Worm (Caenorhabditis elegans) whole organism, late embryonic: Measurements from ENCODE around the gene C49A9.2.

Source experiments
- C08G9.2 ChIP-seq: sonication (generic microtip); optimal IDR thresholded peaks from 2 replicates; lab custom pipeline; 2016; ENCODE audit warnings: mild to moderate bottlenecking, missing genetic modification characterization, moderate library complexity, missing compliant biosample characterization
- K02D7.2 ChIP-seq: sonication (generic microtip); optimal IDR thresholded peaks from 2 replicates; lab custom pipeline; 2017; ENCODE audit warnings: mild to moderate bottlenecking, missing genetic modification characterization, missing compliant biosample characterization
- ahr-1 ChIP-seq: sonication (generic microtip); optimal IDR thresholded peaks from 2 replicates; lab custom pipeline; 2016; ENCODE audit warnings: missing genetic modification characterization, missing compliant biosample characterization
- ama-1 ChIP-seq: fragments of 150-350 bp; optimal IDR thresholded peaks from 2 replicates; lab custom pipeline; 2014
- ceh-14 ChIP-seq: sonication (generic microtip); optimal IDR thresholded peaks from 2 replicates; lab custom pipeline; 2016; ENCODE audit warnings: missing genotype, missing genetic modification characterization, missing compliant biosample characterization
- ceh-31 ChIP-seq: sonication (generic microtip); optimal IDR thresholded peaks from 2 replicates; lab custom pipeline; 2016; ENCODE audit warnings: missing genetic modification characterization, missing compliant biosample characterization
- ceh-34 ChIP-seq: sonication (generic microtip); optimal IDR thresholded peaks from 2 replicates; lab custom pipeline; 2016; ENCODE audit warnings: mild to moderate bottlenecking, missing genetic modification characterization, missing compliant biosample characterization
- ceh-45 ChIP-seq: fragments of 200-800 bp; sonication (Bioruptor generic); IDR thresholded peaks from 2 replicates; pipeline ENCODE4 v1.3.6; 2022; ENCODE audit warnings: missing genetic modification reagents, missing genetic modification characterization, missing compliant biosample characterization
- ceh-48 ChIP-seq: sonication (generic microtip); optimal IDR thresholded peaks from 2 replicates; lab custom pipeline; 2016; ENCODE audit warnings: missing genetic modification characterization, inconsistent platforms, missing compliant biosample characterization
- ceh-9 ChIP-seq: sonication (generic microtip); optimal IDR thresholded peaks from 2 replicates; lab custom pipeline; 2016; ENCODE audit warnings: mild to moderate bottlenecking, missing genetic modification characterization, inconsistent platforms, missing compliant biosample characterization
- che-1 ChIP-seq: sonication (generic microtip); optimal IDR thresholded peaks from 2 replicates; lab custom pipeline; 2016; ENCODE audit warnings: mild to moderate bottlenecking, missing genetic modification characterization, missing compliant biosample characterization
- dmd-4 ChIP-seq: sonication (generic microtip); optimal IDR thresholded peaks from 2 replicates; lab custom pipeline; 2016; ENCODE audit warnings: borderline replicate concordance, missing genetic modification characterization, missing compliant biosample characterization
- dve-1 ChIP-seq: sonication (generic microtip); optimal IDR thresholded peaks from 2 replicates; lab custom pipeline; 2017; ENCODE audit warnings: antibody characterized with exemption, mild to moderate bottlenecking, missing genetic modification characterization, missing compliant biosample characterization
- elt-2 ChIP-seq: sonication (generic microtip); optimal IDR thresholded peaks from 2 replicates; lab custom pipeline; 2016; ENCODE audit warnings: missing genetic modification reagents, missing genetic modification characterization, missing compliant biosample characterization
- fax-1 ChIP-seq: sonication (generic microtip); optimal IDR thresholded peaks from 2 replicates; lab custom pipeline; 2016; ENCODE audit warnings: missing genotype, missing genetic modification characterization, missing compliant biosample characterization
- fkh-10 ChIP-seq: fragments of 150-350 bp; optimal IDR thresholded peaks from 2 replicates; lab custom pipeline; 2014; ENCODE audit warnings: missing biosample characterization, missing genetic modification reagents, missing genetic modification characterization
- gmeb-2 ChIP-seq: sonication (generic microtip); optimal IDR thresholded peaks from 2 replicates; lab custom pipeline; 2016; ENCODE audit warnings: missing genetic modification characterization, inconsistent platforms, missing compliant biosample characterization
- hlh-6 ChIP-seq: sonication (generic microtip); optimal IDR thresholded peaks from 2 replicates; lab custom pipeline; 2016; ENCODE audit warnings: missing genotype, missing genetic modification characterization, missing compliant biosample characterization
- madf-2 ChIP-seq: sonication (generic microtip); optimal IDR thresholded peaks from 2 replicates; lab custom pipeline; 2017; ENCODE audit warnings: missing genetic modification characterization, missing compliant biosample characterization
- nfya-1 ChIP-seq: sonication (generic microtip); optimal IDR thresholded peaks from 2 replicates; lab custom pipeline; 2017; ENCODE audit warnings: missing genetic modification characterization, mild to moderate bottlenecking, missing compliant biosample characterization, antibody characterized with exemption, moderate library complexity
- npax-4 ChIP-seq: sonication (generic microtip); optimal IDR thresholded peaks from 2 replicates; lab custom pipeline; 2016; ENCODE audit warnings: missing genetic modification characterization, missing compliant biosample characterization
- odd-2 ChIP-seq: sonication (generic microtip); optimal IDR thresholded peaks from 2 replicates; lab custom pipeline; 2017; ENCODE audit warnings: antibody characterized with exemption, mild to moderate bottlenecking, missing genetic modification characterization, missing compliant biosample characterization
- pag-3 ChIP-seq: sonication (generic microtip); optimal IDR thresholded peaks from 2 replicates; lab custom pipeline; 2016; ENCODE audit warnings: missing compliant biosample characterization, missing genetic modification characterization, borderline replicate concordance
- pat-9 ChIP-seq: fragments of 200-800 bp; sonication (Bioruptor generic); optimal IDR thresholded peaks from 2 replicates; lab custom pipeline; 2018; ENCODE audit warnings: mild to moderate bottlenecking, missing genetic modification characterization, moderate library complexity, missing compliant biosample characterization
- pax-1 ChIP-seq: fragments of 150-350 bp; optimal IDR thresholded peaks from 2 replicates; lab custom pipeline; 2014; ENCODE audit warnings: missing biosample characterization, missing genetic modification characterization
- pha-4 ChIP-seq: fragments of 150-350 bp; optimal IDR thresholded peaks from 2 replicates; lab custom pipeline; 2018; ENCODE audit warnings: missing biosample characterization, missing genetic modification reagents, missing genetic modification characterization
- pqm-1 ChIP-seq: sonication (generic microtip); optimal IDR thresholded peaks from 2 replicates; lab custom pipeline; 2016; ENCODE audit warnings: missing genetic modification characterization, missing compliant biosample characterization
- pros-1 ChIP-seq: fragments of 150-350 bp; optimal IDR thresholded peaks from 2 replicates; lab custom pipeline; 2014; ENCODE audit warnings: missing biosample characterization, missing genetic modification reagents, missing genetic modification characterization
- ref-2 ChIP-seq: sonication (generic microtip); optimal IDR thresholded peaks from 2 replicates; lab custom pipeline; 2016; ENCODE audit warnings: missing genetic modification characterization, missing compliant biosample characterization
- tbx-2 ChIP-seq: sonication (generic microtip); optimal IDR thresholded peaks from 2 replicates; lab custom pipeline; 2016; ENCODE audit warnings: missing genetic modification characterization, missing compliant biosample characterization
- unc-42 ChIP-seq: sonication (generic microtip); optimal IDR thresholded peaks from 2 replicates; lab custom pipeline; 2016; ENCODE audit warnings: missing genotype, missing genetic modification characterization, missing compliant biosample characterization
- unc-55 ChIP-seq: sonication (generic microtip); optimal IDR thresholded peaks from 2 replicates; lab custom pipeline; 2017; ENCODE audit warnings: missing biosample characterization, missing genetic modification reagents, missing genetic modification characterization
- ztf-16 ChIP-seq: sonication (generic microtip); optimal IDR thresholded peaks from 2 replicates; lab custom pipeline; 2017; ENCODE audit warnings: missing genetic modification characterization, missing compliant biosample characterization

C49A9.2 gene

DNA sequence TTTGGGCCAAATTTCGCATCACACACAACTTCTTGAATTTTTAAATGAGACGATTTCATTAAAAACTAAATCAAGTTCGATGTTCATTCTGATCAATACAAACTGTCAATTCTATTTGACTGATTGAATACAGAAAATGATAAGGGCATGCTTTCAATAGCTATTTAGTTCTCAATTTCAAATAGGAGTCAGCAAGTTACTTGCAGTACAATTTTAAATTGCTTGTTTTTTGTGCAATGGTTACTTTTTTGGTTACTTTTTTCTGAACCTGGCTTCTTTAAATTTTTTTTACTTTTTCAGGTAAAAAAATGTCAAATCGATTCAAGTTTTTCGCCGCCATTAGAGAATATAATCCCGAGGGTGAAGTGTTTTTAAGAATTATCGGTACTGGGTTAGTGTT is at the start of gene C49A9.2:
C49A9.2 (plus strand) TSS at position 301 of the 400 bp plus-strand sequence.
- TF ChIP-seq gmeb-2 (tag; lab: Kevin White, UChicago) (no peak), fax-1 (tag; lab: Kevin White, UChicago) (no peak), dmd-4 (tag; lab: Kevin White, UChicago) (no peak), odd-2 (tag; lab: Kevin White, UChicago) (no peak), ref-2 (no peak), K02D7.2 (tag; lab: Kevin White, UChicago) (no peak), hlh-6 (tag; lab: Kevin White, UChicago) (no peak), ceh-34 (tag; lab: Kevin White, UChicago) (no peak), ama-1 (lab: Kevin White, UChicago) (no peak), pag-3 (tag; lab: Kevin White, UChicago) (no peak), dve-1 (tag; lab: Kevin White, UChicago) (no peak), pax-1 (no peak), ceh-14 (tag; lab: Kevin White, UChicago) (no peak), ztf-16 (tag; lab: Kevin White, UChicago) (no peak), ceh-31 (tag; lab: Kevin White, UChicago) (no peak), unc-55 (GFP tag; lab: Kevin White, UChicago) (no peak), ceh-9 (tag; lab: Kevin White, UChicago) (no peak), pros-1 (tag; lab: Kevin White, UChicago) (no peak)

DNA sequence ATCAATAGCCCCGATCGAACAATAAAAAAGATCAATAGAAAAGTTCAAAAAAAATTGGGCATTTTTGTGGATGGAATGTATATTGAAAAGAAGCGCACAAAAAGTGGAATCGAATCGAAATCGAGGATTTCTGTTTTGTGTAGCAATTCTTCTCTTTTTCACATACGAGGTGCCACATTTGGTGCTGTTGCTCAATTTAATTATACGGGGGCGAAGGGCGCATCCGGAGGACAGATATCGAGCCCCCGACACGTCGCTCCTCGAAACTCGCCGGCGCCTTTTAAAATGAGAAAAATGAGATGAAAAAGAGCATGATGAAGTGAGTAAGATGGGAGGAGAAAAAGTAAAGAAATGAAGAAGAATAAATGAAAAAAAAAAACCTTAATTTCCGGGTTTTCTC is 47.9 kb upstream of the C49A9.2 start:
- TF ChIP-seq che-1 = no peak
- TF ChIP-seq unc-42 (tag; lab: Kevin White, UChicago) = peak; percentile 88

DNA sequence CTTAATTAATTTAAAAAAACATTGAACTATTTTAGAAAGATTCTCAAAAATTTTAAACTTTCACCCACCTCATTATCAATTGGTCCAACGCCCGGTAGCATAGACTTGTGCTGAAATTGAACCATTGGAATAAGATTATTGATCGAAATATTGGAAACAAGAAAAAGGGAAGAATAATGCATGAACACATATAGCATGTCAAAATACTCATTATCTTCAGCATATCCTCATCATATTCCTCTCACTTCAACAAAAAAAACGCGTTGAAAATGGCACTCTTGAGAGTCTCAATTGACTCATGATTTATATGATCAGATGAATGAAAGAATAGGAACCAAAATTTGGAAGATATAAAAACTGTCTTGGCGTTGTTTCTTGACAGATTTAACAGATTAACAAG is 41.5 kb upstream of the C49A9.2 start, which contains the start of gene unc-77:
unc-77 (minus strand) TSS at position 101 of the 400 bp plus-strand sequence.
- TF ChIP-seq ref-2 (no peak), ceh-34 (tag; lab: Kevin White, UChicago) (no peak), fkh-10 (GFP tag; lab: Kevin White, UChicago) (no peak)

DNA sequence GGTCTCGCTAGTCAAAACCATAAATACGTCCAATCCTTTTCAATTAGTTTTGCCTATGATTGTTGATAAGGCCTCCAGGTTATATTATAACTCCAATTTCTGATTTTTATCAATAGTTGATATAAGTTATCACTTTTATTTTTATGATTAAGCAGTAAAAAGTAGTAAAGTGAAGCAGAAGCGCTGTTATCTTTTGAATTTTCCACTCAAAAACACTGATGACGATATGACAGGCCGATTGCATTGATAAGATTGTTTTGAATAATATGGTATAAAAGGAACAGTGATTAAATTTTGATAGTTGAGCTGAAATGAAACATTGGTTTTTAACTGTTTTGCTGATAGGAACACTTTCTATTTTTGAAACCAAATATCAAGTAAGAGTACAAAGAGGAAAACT is 39.7 kb upstream of the C49A9.2 start, which contains the start of gene asp-9:
asp-9 (plus strand) TSS at position 312 of the 400 bp plus-strand sequence.
- TF ChIP-seq ahr-1 (tag; lab: Kevin White, UChicago) (no peak), elt-2 (tag; lab: Kevin White, UChicago) (peak; percentile 91)

DNA sequence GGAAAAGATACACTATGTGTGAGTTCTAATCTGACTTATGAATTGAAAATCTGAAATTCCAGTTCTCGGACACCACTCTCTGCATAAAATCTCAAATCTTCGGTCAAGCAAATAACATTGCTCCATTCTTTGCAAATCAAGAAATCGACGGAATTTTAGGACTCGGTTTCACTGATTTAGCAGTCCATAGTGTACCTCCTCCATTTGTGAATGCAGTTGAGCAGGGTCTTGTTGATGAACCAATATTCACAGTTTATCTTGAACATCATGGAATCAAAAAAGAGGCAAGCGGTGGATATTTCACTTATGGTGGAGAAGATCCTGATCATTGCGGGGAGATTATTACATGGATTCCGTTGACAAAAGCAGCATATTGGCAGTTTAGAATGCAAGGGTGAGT is 38.1 kb upstream of the C49A9.2 start:
- TF ChIP-seq ceh-45 (GFP tag; lab: Robert Waterston, UW) = no peak
- TF ChIP-seq ceh-48 (tag; lab: Kevin White, UChicago) = no peak
- no peak for TF ChIP-seq C08G9.2
- TF ChIP-seq gmeb-2 (tag; lab: Kevin White, UChicago) = no peak
- no peak for TF ChIP-seq pros-1 (tag; lab: Kevin White, UChicago)
- TF ChIP-seq pqm-1 (tag; lab: Kevin White, UChicago) = no peak
- no peak for TF ChIP-seq che-1
- TF ChIP-seq npax-4 (tag; lab: Kevin White, UChicago) = no peak
- TF ChIP-seq ceh-34 (tag; lab: Kevin White, UChicago) = no peak
- TF ChIP-seq pat-9 (tag; lab: Kevin White, UChicago) = no peak
- TF ChIP-seq pag-3 (tag; lab: Kevin White, UChicago) = no peak
- TF ChIP-seq nfya-1 (tag; lab: Kevin White, UChicago) = no peak
- no peak for TF ChIP-seq pha-4 (tag; lab: Kevin White, UChicago)
- TF ChIP-seq madf-2 (tag; lab: Kevin White, UChicago) = no peak
- TF ChIP-seq K02D7.2 (tag; lab: Kevin White, UChicago) = no peak
- TF ChIP-seq fax-1 (tag; lab: Kevin White, UChicago) = no peak
- no peak for TF ChIP-seq tbx-2 (tag; lab: Kevin White, UChicago)
